Worm (Caenorhabditis elegans): Measurements from ENCODE around the gene zen-4.

Gene zen-4

ce11 chrIV:6093477-6094314 is 24.3 kb upstream of the zen-4 start, which contains the start of gene cpi-1:
Gene cpi-1 (minus strand): TSS chrIV:6093680.
- no peak for TF ChIP-seq aly-2 (tag; optimal IDR thresholded peaks at IDR 0.05)
- TF ChIP-seq daf-19 (GFP tag; conservative IDR thresholded peaks at IDR 0.05): no peak
- no peak for TF ChIP-seq ceh-32 (tag; optimal IDR thresholded peaks at IDR 0.05; ENCODE audit: poor library complexity)
- TF ChIP-seq saeg-2 (GFP tag; IDR thresholded peaks at IDR 0.05): no peak
- TF ChIP-seq nhr-25 (tag; optimal IDR thresholded peaks at IDR 0.05; ENCODE audit: borderline replicate concordance, insufficient read depth): no peak
- no peak for TF ChIP-seq cey-2 (tag; optimal IDR thresholded peaks at IDR 0.05; ENCODE audit: borderline replicate concordance, insufficient read depth)
- no peak for TF ChIP-seq Y105C5A.15 (GFP tag; IDR thresholded peaks at IDR 0.05)
- no peak for TF ChIP-seq nhr-41 (GFP tag; IDR thresholded peaks at IDR 0.05)
- no peak for TF ChIP-seq arid-1 (GFP tag; conservative IDR thresholded peaks at IDR 0.05)
- no peak for TF ChIP-seq mxl-3 (GFP tag; optimal IDR thresholded peaks at IDR 0.05)
- no peak for TF ChIP-seq ceh-20 (GFP tag; IDR thresholded peaks at IDR 0.05)
- peak; percentile 85 for TF ChIP-seq dve-1 (tag; optimal IDR thresholded peaks at IDR 0.05; ENCODE audit: insufficient read depth)
- no peak for TF ChIP-seq F49E8.2 (tag; optimal IDR thresholded peaks at IDR 0.05; ENCODE audit: borderline replicate concordance)
- TF ChIP-seq Y5F2A.4 (GFP tag; optimal IDR thresholded peaks at IDR 0.05): no peak
- peak; percentile 54 for TF ChIP-seq nhr-6 (tag; optimal IDR thresholded peaks at IDR 0.05)
- no peak for TF ChIP-seq unc-130 (GFP tag; optimal IDR thresholded peaks at IDR 0.05)
- TF ChIP-seq daf-12 (tag; optimal IDR thresholded peaks at IDR 0.05): no peak
- peak; percentile 48; the same call in 1 of the 2 replicates for TF ChIP-seq snpc-1.2 (GFP tag; IDR thresholded peaks at IDR 0.05)
- TF ChIP-seq zfp-2 (tag; optimal IDR thresholded peaks at IDR 0.05): no peak
- peak; percentile 15 for TF ChIP-seq hlh-30 (tag; optimal IDR thresholded peaks at IDR 0.05; ENCODE audit: insufficient read depth)
- no peak for TF ChIP-seq set-16 (GFP tag; IDR thresholded peaks at IDR 0.05)
- no peak for TF ChIP-seq pha-4 (GFP tag; IDR thresholded peaks at IDR 0.05)
- no peak for TF ChIP-seq pha-4 (tag; optimal IDR thresholded peaks at IDR 0.05)
- no peak for TF ChIP-seq rbr-2 (tag; optimal IDR thresholded peaks at IDR 0.05)
- no peak for TF ChIP-seq fkh-10 (GFP tag; optimal IDR thresholded peaks at IDR 0.05)
- TF ChIP-seq dpl-1 (GFP tag; optimal IDR thresholded peaks at IDR 0.05): no peak
- no peak for TF ChIP-seq php-3 (GFP tag; IDR thresholded peaks at IDR 0.05)
- TF ChIP-seq aha-1 (tag): peak; percentile 91
- no peak for TF ChIP-seq ces-1 (GFP tag; optimal IDR thresholded peaks at IDR 0.05)
- peak; percentile 37 for TF ChIP-seq nhr-48 (tag; optimal IDR thresholded peaks at IDR 0.05)
- TF ChIP-seq ctbp-1 (GFP tag; IDR thresholded peaks at IDR 0.05): no peak
- TF ChIP-seq ceh-44 (GFP tag; IDR thresholded peaks at IDR 0.05): no peak
- peak in 1 of 2 experiments; percentile 23 for TF ChIP-seq mdl-1 (tag; optimal IDR thresholded peaks at IDR 0.05)
- no peak for TF ChIP-seq hmg-1.1 (GFP tag; IDR thresholded peaks at IDR 0.05)
- no peak for TF ChIP-seq madf-9 (GFP tag; conservative IDR thresholded peaks at IDR 0.05)
- TF ChIP-seq F44E2.7 (GFP tag; IDR thresholded peaks at IDR 0.05): no peak
- no peak for TF ChIP-seq dmd-8 (GFP tag; IDR thresholded peaks at IDR 0.05)
- TF ChIP-seq hif-1 (tag; optimal IDR thresholded peaks at IDR 0.05): no peak
- TF ChIP-seq unc-39 (tag; optimal IDR thresholded peaks at IDR 0.05): no peak
- TF ChIP-seq R02D3.7 (tag; optimal IDR thresholded peaks at IDR 0.05): no peak
- no peak for TF ChIP-seq spr-3 (GFP tag; optimal IDR thresholded peaks at IDR 0.05)
- TF ChIP-seq ztf-11 (tag; optimal IDR thresholded peaks at IDR 0.05): no peak
- TF ChIP-seq ZK546.5 (tag; optimal IDR thresholded peaks at IDR 0.05): no peak
- no peak for TF ChIP-seq ama-1 (optimal IDR thresholded peaks at IDR 0.05)
- peak; percentile 61 for TF ChIP-seq hlh-11 (tag; optimal IDR thresholded peaks at IDR 0.05)
- no peak for TF ChIP-seq snpc-4 (tag; optimal IDR thresholded peaks at IDR 0.05)
- no peak for TF ChIP-seq dmd-9 (GFP tag; IDR thresholded peaks at IDR 0.05)
- no peak for TF ChIP-seq lin-1 (GFP tag; IDR thresholded peaks at IDR 0.05)
- TF ChIP-seq madf-5 (GFP tag; IDR thresholded peaks at IDR 0.05): no peak

Measured in whole organism, L4 larva.